Worm (Caenorhabditis elegans): ENCODE data around the gene pals-19.
"Not testable (repeated sequence)": the region's sequence is repeated elsewhere in the genome, so short reads cannot be mapped to it uniquely, and the experiment has no call there.

Gene pals-19

ce11 chrIII:1359669-1360068 lies 42.1 kb upstream of the pals-19 start, which contains the start of gene Y82E9BR.9:
Gene Y82E9BR.9 (minus strand): TSS chrIII:1359769.
- TF ChIP-seq Y48G9A.11 (GFP tag; IDR thresholded peaks at IDR 0.05) (no peak), ztf-7 (tag; optimal IDR thresholded peaks at IDR 0.05) (no peak), ceh-28 (tag; optimal IDR thresholded peaks at IDR 0.05) (no peak)

- TF ChIP-seq nhr-111 (GFP tag; optimal IDR thresholded peaks at IDR 0.05) (no peak), T26A8.4 (GFP tag; IDR thresholded peaks at IDR 0.05) (no peak), vab-7 (GFP tag; IDR thresholded peaks at IDR 0.05) (no peak), mxl-2 (GFP tag; conservative IDR thresholded peaks at IDR 0.05) (no peak), nhr-42 (GFP tag; IDR thresholded peaks at IDR 0.05) (no peak), jun-1 (tag; optimal IDR thresholded peaks at IDR 0.05) (no peak), dve-1 (tag; optimal IDR thresholded peaks at IDR 0.05; ENCODE audit: insufficient read depth) (no peak), hmg-1.1 (GFP tag; IDR thresholded peaks at IDR 0.05) (no peak), nhr-41 (GFP tag; IDR thresholded peaks at IDR 0.05) (no peak), ceh-20 (GFP tag; IDR thresholded peaks at IDR 0.05) (no peak), hlh-11 (tag; optimal IDR thresholded peaks at IDR 0.05) (no peak), lir-3 (tag; optimal IDR thresholded peaks at IDR 0.05) (no peak), nhr-28 (tag; optimal IDR thresholded peaks at IDR 0.05) (no peak), nhr-48 (tag; optimal IDR thresholded peaks at IDR 0.05) (no peak), dpl-1 (GFP tag; optimal IDR thresholded peaks at IDR 0.05) (no peak), Y48G9A.11 (GFP tag; IDR thresholded peaks at IDR 0.05) (no peak), dmd-8 (GFP tag; IDR thresholded peaks at IDR 0.05) (no peak), unc-39 (tag; optimal IDR thresholded peaks at IDR 0.05) (no peak), ctbp-1 (GFP tag; IDR thresholded peaks at IDR 0.05) (no peak)
Measured at ce11 chrIII:1372563-1372962, 29.2 kb upstream of the pals-19 start.

- no peak for TF ChIP-seq nhr-28 (tag; optimal IDR thresholded peaks at IDR 0.05)
- peak in 1 of 2 experiments; percentile 90 for TF ChIP-seq unc-62 (GFP tag; optimal IDR thresholded peaks at IDR 0.05 in 1 of 2)
- no peak for TF ChIP-seq unc-62 (tag; optimal IDR thresholded peaks at IDR 0.05)
Measured at ce11 chrIII:1374355-1374807, 27.4 kb upstream of the pals-19 start, which contains the start of gene Y82E9BR.20. Gene Y82E9BR.20 (plus strand): TSS chrIII:1374405.

- not testable (repeated sequence) for TF ChIP-seq ceh-32 (tag; optimal IDR thresholded peaks at IDR 0.05; ENCODE audit: poor library complexity); unc-130 (GFP tag; optimal IDR thresholded peaks at IDR 0.05); egl-27 (tag; optimal IDR thresholded peaks at IDR 0.05)
Measured at ce11 chrIII:1375491-1375890, 26.2 kb upstream of the pals-19 start, which contains the start of gene Y82E9BR.10. Gene Y82E9BR.10 (minus strand): TSS chrIII:1375591.

ce11 chrIII:1377903-1378302 lies 23.8 kb upstream of the pals-19 start, which contains the start of gene pals-40:
Gene pals-40 (minus strand): TSS chrIII:1378003.
- not testable (repeated sequence) for TF ChIP-seq skn-1 (tag; optimal IDR thresholded peaks at IDR 0.05); mdt-29 (GFP tag; IDR thresholded peaks at IDR 0.05); ceh-32 (tag; optimal IDR thresholded peaks at IDR 0.05; ENCODE audit: poor library complexity)

ce11 chrIII:1380535-1381274 lies 21.0 kb upstream of the pals-19 start, which contains the start of the genes pals-21 and Y82E9BR.6:
Gene pals-21 (minus strand): TSS chrIII:1380635.
Gene Y82E9BR.6 (plus strand): TSS chrIII:1381224.
- TF ChIP-seq aly-2 (tag; optimal IDR thresholded peaks at IDR 0.05) = no peak
- TF ChIP-seq nhr-77 (tag; optimal IDR thresholded peaks at IDR 0.05) = no peak
- TF ChIP-seq spr-3 (GFP tag; optimal IDR thresholded peaks at IDR 0.05) = no peak
- no peak for TF ChIP-seq dmd-8 (GFP tag; IDR thresholded peaks at IDR 0.05)
- no peak for TF ChIP-seq mes-2 (tag; optimal IDR thresholded peaks at IDR 0.05; ENCODE audit: poor library complexity, severe bottlenecking)
- no peak for TF ChIP-seq Y48G9A.11 (GFP tag; IDR thresholded peaks at IDR 0.05)
- TF ChIP-seq pqm-1 (tag; optimal IDR thresholded peaks at IDR 0.05) = no peak
- TF ChIP-seq F44E2.7 (GFP tag; IDR thresholded peaks at IDR 0.05) = no peak
- no peak for TF ChIP-seq lin-13 (GFP tag; optimal IDR thresholded peaks at IDR 0.05)
- no peak for TF ChIP-seq dve-1 (tag; optimal IDR thresholded peaks at IDR 0.05; ENCODE audit: insufficient read depth)
